Fruit fly (Drosophila melanogaster) whole organism: Measurements from ENCODE around the gene mthl8.

Experiments
- CG8478 ChIP-seq: fragments of >200 bp; optimal IDR thresholded peaks from 2 replicates; lab custom pipeline; 2018; ENCODE audit warnings: inconsistent platforms
- Dll ChIP-seq: fragments of >200 bp; optimal IDR thresholded peaks from 2 replicates; lab custom pipeline; 2017
- EcR ChIP-seq, 2 experiments: fragments of >200 bp; optimal IDR thresholded peaks; 2 replicates each; lab custom pipeline; 2017; ENCODE audit warnings: missing biosample characterization in 2 of 2, missing genetic modification characterization in 2 of 2, missing genetic modification reagents in 2 of 2
- pan ChIP-seq: fragments of >200 bp; optimal IDR thresholded peaks from 2 replicates; lab custom pipeline; 2017
- psq ChIP-seq: fragments of >200 bp; optimal IDR thresholded peaks from 2 replicates; lab custom pipeline; 2017
- usp ChIP-seq: fragments of >200 bp; optimal IDR thresholded peaks from 2 replicates; lab custom pipeline; 2017; ENCODE audit warnings: missing biosample characterization, missing genetic modification characterization, mixed read lengths

Gene mthl8

dm6 chr3L:22069-22468, at the start of gene mthl8:
TSS of gene mthl8 (plus strand) at chr3L:22428.
- TF ChIP-seq Dll (lab: Kevin White, UChicago) (no peak), EcR (GFP tag; optimal IDR thresholded peaks at IDR 0.05; lab: Kevin White, UChicago) (no peak), usp (GFP tag; lab: Kevin White, UChicago) (no peak), CG8478 (no peak), pan (lab: Kevin White, UChicago) (no peak), psq (lab: Kevin White, UChicago) (no peak)

dm6 chr3L:25950-26349, 3.7 kb downstream of the mthl8 start:
- no peak for TF ChIP-seq EcR (GFP tag; optimal IDR thresholded peaks at IDR 0.05; lab: Kevin White, UChicago)

dm6 chr3L:26690-27271, 4.6 kb downstream of the mthl8 start:
- no peak for TF ChIP-seq Dll (lab: Kevin White, UChicago)
- TF ChIP-seq psq (lab: Kevin White, UChicago) = no peak
- no peak for TF ChIP-seq usp (GFP tag; lab: Kevin White, UChicago)
- TF ChIP-seq pan (lab: Kevin White, UChicago) = no peak
- no peak for TF ChIP-seq EcR (GFP tag; optimal IDR thresholded peaks at IDR 0.05; lab: Kevin White, UChicago)
- TF ChIP-seq CG8478 = no peak

- no peak for TF ChIP-seq pan (lab: Kevin White, UChicago)
Observed at dm6 chr3L:29658-30262, 7.5 kb downstream of the mthl8 start.

dm6 chr3L:34650-35049, 12.4 kb downstream of the mthl8 start:
- TF ChIP-seq usp (GFP tag; lab: Kevin White, UChicago) (no peak), psq (lab: Kevin White, UChicago) (no peak), EcR (GFP tag; optimal IDR thresholded peaks at IDR 0.05; lab: Kevin White, UChicago) (no peak), pan (lab: Kevin White, UChicago) (no peak), CG8478 (no peak), Dll (lab: Kevin White, UChicago) (no peak)

dm6 chr3L:37965-38364, 15.7 kb downstream of the mthl8 start:
- TF ChIP-seq CG8478 = no peak
- TF ChIP-seq Dll (lab: Kevin White, UChicago) = no peak
- no peak for TF ChIP-seq EcR (GFP tag; optimal IDR thresholded peaks at IDR 0.05; lab: Kevin White, UChicago)
- TF ChIP-seq psq (lab: Kevin White, UChicago) = no peak
- no peak for TF ChIP-seq pan (lab: Kevin White, UChicago)
- TF ChIP-seq usp (GFP tag; lab: Kevin White, UChicago) = no peak

dm6 chr3L:40147-40875, 18.1 kb downstream of the mthl8 start:
- TF ChIP-seq psq (lab: Kevin White, UChicago) = no peak

- TF ChIP-seq CG8478 (no peak), psq (lab: Kevin White, UChicago) (no peak), usp (GFP tag; lab: Kevin White, UChicago) (no peak), Dll (lab: Kevin White, UChicago) (no peak), EcR (GFP tag; optimal IDR thresholded peaks at IDR 0.05; lab: Kevin White, UChicago) (no peak), pan (lab: Kevin White, UChicago) (no peak)
Observed at dm6 chr3L:41386-42046, 19.3 kb downstream of the mthl8 start.

dm6 chr3L:47635-48177, 25.5 kb downstream of the mthl8 start:
- TF ChIP-seq EcR (GFP tag; optimal IDR thresholded peaks at IDR 0.05; lab: Kevin White, UChicago) (no peak), Dll (lab: Kevin White, UChicago) (no peak), usp (GFP tag; lab: Kevin White, UChicago) (no peak), psq (lab: Kevin White, UChicago) (no peak), pan (lab: Kevin White, UChicago) (no peak)

- TF ChIP-seq pan (lab: Kevin White, UChicago) = no peak
- no peak for TF ChIP-seq psq (lab: Kevin White, UChicago)
- TF ChIP-seq usp (GFP tag; lab: Kevin White, UChicago) = no peak
- TF ChIP-seq CG8478 = no peak
- no peak for TF ChIP-seq EcR (GFP tag; optimal IDR thresholded peaks at IDR 0.05; lab: Kevin White, UChicago)
- TF ChIP-seq Dll (lab: Kevin White, UChicago) = no peak
Observed at dm6 chr3L:49732-50131, 27.5 kb downstream of the mthl8 start.

dm6 chr3L:50834-51233, 28.6 kb downstream of the mthl8 start:
- no peak for TF ChIP-seq usp (GFP tag; lab: Kevin White, UChicago)

- no peak for TF ChIP-seq pan (lab: Kevin White, UChicago)
Observed at dm6 chr3L:54651-55050, 32.4 kb downstream of the mthl8 start, which contains the start of gene CG43149. TSS of gene CG43149 (minus strand) at chr3L:54751.
